Worm (Caenorhabditis elegans) whole organism, late embryonic: ENCODE data around the gene F22F7.11.

Experiments used
- elt-4 ChIP-seq: sonication (generic microtip); optimal IDR thresholded peaks from 2 replicates; lab custom pipeline; 2016; ENCODE audit warnings: missing genetic modification characterization, missing compliant biosample characterization
- ets-4 ChIP-seq: sonication (generic microtip); optimal IDR thresholded peaks from 2 replicates; lab custom pipeline; 2016; ENCODE audit warnings: missing genetic modification characterization, missing compliant biosample characterization
- madf-2 ChIP-seq: sonication (generic microtip); optimal IDR thresholded peaks from 2 replicates; lab custom pipeline; 2017; ENCODE audit warnings: missing genetic modification characterization, missing compliant biosample characterization
- pag-3 ChIP-seq: sonication (generic microtip); optimal IDR thresholded peaks from 2 replicates; lab custom pipeline; 2016; ENCODE audit warnings: missing compliant biosample characterization, missing genetic modification characterization, borderline replicate concordance
- pqm-1 ChIP-seq: sonication (generic microtip); optimal IDR thresholded peaks from 2 replicates; lab custom pipeline; 2016; ENCODE audit warnings: missing genetic modification characterization, missing compliant biosample characterization
- sox-2 ChIP-seq: fragments of 200-800 bp; sonication (Bioruptor generic); IDR thresholded peaks from 2 replicates; pipeline ENCODE4 v1.3.6; 2022; ENCODE audit warnings: missing genetic modification reagents, missing genetic modification characterization, missing compliant biosample characterization

- TF ChIP-seq pqm-1 (tag; lab: Kevin White, UChicago) (no peak), ets-4 (tag; lab: Kevin White, UChicago) (no peak), madf-2 (no peak), sox-2 (GFP tag; lab: Robert Waterston, UW) (no peak), pag-3 (no peak), elt-4 (tag; lab: Kevin White, UChicago) (no peak)
Measured at ce11 chrV:2133512-2133911, 13.9 kb downstream of the F22F7.11 start.
